Worm (Caenorhabditis elegans) whole organism, late embryonic: ENCODE measurements around the gene srz-1.

Experiments used
- ahr-1 ChIP-seq: sonication (generic microtip); optimal IDR thresholded peaks from 2 replicates; lab custom pipeline; 2016; ENCODE audit warnings: missing genetic modification characterization, missing compliant biosample characterization
- che-1 ChIP-seq: sonication (generic microtip); optimal IDR thresholded peaks from 2 replicates; lab custom pipeline; 2016; ENCODE audit warnings: mild to moderate bottlenecking, missing genetic modification characterization, missing compliant biosample characterization
- dve-1 ChIP-seq: sonication (generic microtip); optimal IDR thresholded peaks from 2 replicates; lab custom pipeline; 2017; ENCODE audit warnings: antibody characterized with exemption, mild to moderate bottlenecking, missing genetic modification characterization, missing compliant biosample characterization
- hlh-15 ChIP-seq: sonication (generic microtip); optimal IDR thresholded peaks from 2 replicates; lab custom pipeline; 2016; ENCODE audit warnings: missing genetic modification characterization, missing compliant biosample characterization
- nhr-232 ChIP-seq: sonication (generic microtip); optimal IDR thresholded peaks from 2 replicates; lab custom pipeline; 2016; ENCODE audit warnings: missing genetic modification characterization, missing compliant biosample characterization
- pqm-1 ChIP-seq: sonication (generic microtip); optimal IDR thresholded peaks from 2 replicates; lab custom pipeline; 2016; ENCODE audit warnings: missing genetic modification characterization, missing compliant biosample characterization

ce11 chrV:16687227-16687626 lies 11.6 kb downstream of the srz-1 start, which contains the start of gene srz-102:
- TF ChIP-seq hlh-15, result no peak
- TF ChIP-seq nhr-232, result no peak
- no peak for TF ChIP-seq dve-1 (tag; lab: Kevin White, UChicago)
- TF ChIP-seq che-1, result no peak
- no peak for TF ChIP-seq ahr-1 (tag; lab: Kevin White, UChicago)
- no peak for TF ChIP-seq pqm-1 (tag; lab: Kevin White, UChicago)
